Worm (Caenorhabditis elegans) whole organism, L3 larva: ENCODE data around the gene mdt-1.2.

Experiments used
- aly-2 ChIP-seq: fragments of 150-350 bp; optimal IDR thresholded peaks from 2 replicates; lab custom pipeline; 2014; ENCODE audit warnings: missing biosample characterization, missing genetic modification characterization
- ama-1 ChIP-seq: fragments of 150-350 bp; optimal IDR thresholded peaks from 2 replicates; lab custom pipeline; 2018
- fos-1 ChIP-seq: fragments of 150-350 bp; optimal IDR thresholded peaks from 2 replicates; lab custom pipeline; 2014; ENCODE audit warnings: missing biosample characterization, missing genetic modification characterization
- nhr-11 ChIP-seq: fragments of 150-350 bp; optimal IDR thresholded peaks from 2 replicates; lab custom pipeline; 2014; ENCODE audit warnings: missing biosample characterization, missing genetic modification characterization
- nhr-12 ChIP-seq: fragments of 150-350 bp; optimal IDR thresholded peaks from 2 replicates; lab custom pipeline; 2014; ENCODE audit warnings: missing biosample characterization, missing genetic modification characterization
- nhr-23 ChIP-seq: fragments of 150-350 bp; optimal IDR thresholded peaks from 2 replicates; lab custom pipeline; 2014; ENCODE audit warnings: missing biosample characterization, missing genetic modification reagents, missing genetic modification characterization
- nhr-237 ChIP-seq: fragments of 150-350 bp; optimal IDR thresholded peaks from 2 replicates; lab custom pipeline; 2014; ENCODE audit warnings: missing biosample characterization, missing genetic modification characterization
- nhr-25 ChIP-seq: sonication (generic microtip); optimal IDR thresholded peaks from 2 replicates; lab custom pipeline; 2017; ENCODE audit warnings: missing biosample characterization, missing genetic modification characterization
- nhr-76 ChIP-seq: fragments of 150-350 bp; sonication (generic microtip); optimal IDR thresholded peaks from 5 replicates; lab custom pipeline; 2014; ENCODE audit warnings: missing biosample characterization, missing genetic modification characterization
- pha-4 ChIP-seq: fragments of 150-350 bp; optimal IDR thresholded peaks from 2 replicates; lab custom pipeline; 2014; ENCODE audit warnings: missing biosample characterization, missing genetic modification reagents, missing genetic modification characterization
- unc-62 ChIP-seq: fragments of 150-350 bp; sonication (generic microtip); optimal IDR thresholded peaks from 4 replicates; lab custom pipeline; 2014; ENCODE audit warnings: missing biosample characterization, missing genetic modification reagents, missing genetic modification characterization

DNA sequence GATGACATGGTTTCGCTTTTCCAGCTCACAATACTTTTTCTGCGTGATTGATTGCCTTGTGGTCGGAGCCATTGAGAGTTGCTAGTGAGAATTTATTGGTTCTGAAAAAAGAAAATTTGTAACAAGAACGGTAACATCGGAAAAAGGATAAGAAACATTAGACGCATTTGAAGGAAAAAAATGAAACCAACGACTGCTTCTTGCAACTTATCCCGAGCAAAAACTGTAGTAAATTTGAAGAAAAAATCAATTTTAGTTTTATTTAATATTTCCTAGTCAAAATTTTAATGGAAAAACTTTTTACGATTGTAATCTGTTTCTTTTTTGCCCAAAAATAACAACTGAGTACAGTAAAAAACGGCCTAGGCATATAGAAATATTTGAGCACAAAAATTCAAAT is 43.7 kb upstream of the mdt-1.2 start, which contains the start of gene lido-4:
- TF ChIP-seq ama-1: no peak
- no peak for TF ChIP-seq nhr-12 (tag; lab: Kevin White, UChicago)
- no peak for TF ChIP-seq pha-4 (tag; lab: Kevin White, UChicago)
- no peak for TF ChIP-seq fos-1 (tag; lab: Kevin White, UChicago)
- no peak for TF ChIP-seq nhr-23 (tag; lab: Kevin White, UChicago)
- TF ChIP-seq nhr-11 (tag; lab: Kevin White, UChicago): no peak
- TF ChIP-seq unc-62 (GFP tag; lab: Kevin White, UChicago): no peak
- no peak for TF ChIP-seq nhr-237 (tag; lab: Kevin White, UChicago)
- no peak for TF ChIP-seq aly-2 (tag; lab: Kevin White, UChicago)
- TF ChIP-seq nhr-25: no peak
- no peak for TF ChIP-seq nhr-76 (tag; lab: Kevin White, UChicago)
